Fruit fly (Drosophila melanogaster): ENCODE data around the gene CG33253.

Gene CG33253

dm6 chrX:19224580-19225303 is 41.5 kb downstream of the CG33253 start (continued):
- TF ChIP-seq CG17361 (GFP tag; IDR thresholded peaks at IDR 0.05) (peak; percentile 89), Hr3 (GFP tag; optimal IDR thresholded peaks at IDR 0.05) (peak; percentile 37), nmo (GFP tag; optimal IDR thresholded peaks at IDR 0.05) (peak; percentile 61), Oli (tag; optimal IDR thresholded peaks at IDR 0.05) (peak; percentile 56), fd96Cb (tag; optimal IDR thresholded peaks at IDR 0.05) (peak; percentile 53), lola (GFP tag; optimal IDR thresholded peaks at IDR 0.05) (peak in 1 of 3 experiments; percentile 61), Blimp-1 (GFP tag; optimal IDR thresholded peaks at IDR 0.05) (peak; percentile 91), dmrt99B (tag; optimal IDR thresholded peaks at IDR 0.05) (peak; percentile 70), CG4820 (GFP tag; optimal IDR thresholded peaks at IDR 0.05) (peak; percentile 3), CG5180 (GFP tag; optimal IDR thresholded peaks at IDR 0.05) (no peak), CG2116 (GFP tag; optimal IDR thresholded peaks at IDR 0.05) (peak; percentile 7), CG10147 (GFP tag; optimal IDR thresholded peaks at IDR 0.05) (peak; percentile 22), gcm (GFP tag; optimal IDR thresholded peaks at IDR 0.05) (peak; percentile 8), CG2712 (tag; optimal IDR thresholded peaks at IDR 0.05) (peak; percentile 67), CG9437 (GFP tag; optimal IDR thresholded peaks at IDR 0.05) (peak; percentile 73), CG15269 (tag; optimal IDR thresholded peaks at IDR 0.05) (peak; percentile 40)

- TF ChIP-seq Ets65A (GFP tag) (peak; percentile 3), CG8478 (optimal IDR thresholded peaks at IDR 0.05) (no peak), CG9437 (GFP tag; optimal IDR thresholded peaks at IDR 0.05) (peak; percentile 26), CG12769 (tag; optimal IDR thresholded peaks at IDR 0.05) (peak; percentile 55), gem (tag; optimal IDR thresholded peaks at IDR 0.05) (no peak), HLH54F (GFP tag; optimal IDR thresholded peaks at IDR 0.05) (no peak), E2f1 (GFP tag; IDR thresholded peaks at IDR 0.05) (no peak), nom (GFP tag; optimal IDR thresholded peaks at IDR 0.05) (peak; percentile 26), CG17361 (GFP tag; IDR thresholded peaks at IDR 0.05) (peak; percentile 26; the same call in 2 of the 3 replicates), Atf3 (GFP tag; optimal IDR thresholded peaks at IDR 0.05) (no peak), CG9932 (GFP tag; IDR thresholded peaks at IDR 0.05) (0 out of 2 replicates have a peak, but pooled peaks have one; percentile 8), Blimp-1 (GFP tag; optimal IDR thresholded peaks at IDR 0.05) (peak; percentile 64), ttk (GFP tag; IDR thresholded peaks at IDR 0.05) (no peak), ash1 (GFP tag; optimal IDR thresholded peaks at IDR 0.05) (no peak), Meics (GFP tag; optimal IDR thresholded peaks at IDR 0.05) (no peak), crol (GFP tag; IDR thresholded peaks at IDR 0.05) (peak; percentile 83), CG1603 (tag; optimal IDR thresholded peaks at IDR 0.05) (no peak), CG2875 (GFP tag; optimal IDR thresholded peaks at IDR 0.05) (no peak), CG6175 (GFP tag; IDR thresholded peaks at IDR 0.05) (peak; percentile 62; the same call in 1 of the 3 replicates), CG32532 (GFP tag; IDR thresholded peaks at IDR 0.05) (0 out of 2 replicates have a peak, but pooled peaks have one; percentile 13), her (GFP tag; optimal IDR thresholded peaks at IDR 0.05) (no peak), CG3065 (GFP tag; optimal IDR thresholded peaks at IDR 0.05) (no peak), rib (GFP tag; IDR thresholded peaks at IDR 0.05) (peak; percentile 32; the same call in 1 of the 2 replicates), pan (optimal IDR thresholded peaks at IDR 0.05) (no peak), pan (GFP tag; optimal IDR thresholded peaks at IDR 0.05 in 1 of 2, IDR thresholded peaks at IDR 0.05 in 1 of 2) (peak in 1 of 2 experiments; percentile 20), CG8924 (tag; optimal IDR thresholded peaks at IDR 0.05) (peak; percentile 20), CG13775 (GFP tag; optimal IDR thresholded peaks at IDR 0.05) (peak; percentile 13), BEAF-32 (GFP tag; optimal IDR thresholded peaks at IDR 0.05) (no peak), B-H2 (GFP tag; optimal IDR thresholded peaks at IDR 0.05) (no peak), CG18599 (GFP tag; optimal IDR thresholded peaks at IDR 0.05) (no peak), CG13894 (tag; optimal IDR thresholded peaks at IDR 0.05) (no peak), sr (GFP tag; IDR thresholded peaks at IDR 0.05) (0 out of 3 replicates have a peak, but pooled peaks have one; percentile 43), CG13624 (GFP tag; optimal IDR thresholded peaks at IDR 0.05) (no peak), Ets97D (GFP tag; optimal IDR thresholded peaks at IDR 0.05) (no peak), tup (GFP tag; optimal IDR thresholded peaks at IDR 0.05) (no peak)
Measured at dm6 chrX:19225304-19225640, 42.1 kb downstream of the CG33253 start.

Measured in whole organism, embryonic.